Fruit fly (Drosophila melanogaster): ENCODE measurements around the gene COX5A.
A peak's percentile ranks its signal among the peaks of the same experiment; 100 is the strongest.

COX5A gene

dm6 chr3R:11851939-11852338, 32.8 kb downstream of the COX5A start (continued):
- TF ChIP-seq CG13624 (GFP tag; optimal IDR thresholded peaks at IDR 0.05): no peak
- TF ChIP-seq Camta (GFP tag; optimal IDR thresholded peaks at IDR 0.05): no peak
- TF ChIP-seq CG6272 (GFP tag; IDR thresholded peaks at IDR 0.05): no peak
- no peak for TF ChIP-seq Dek (tag; optimal IDR thresholded peaks at IDR 0.05)
- TF ChIP-seq CG1792 (GFP tag; optimal IDR thresholded peaks at IDR 0.05): no peak
- no peak for TF ChIP-seq prd (optimal IDR thresholded peaks at IDR 0.05)
- TF ChIP-seq prd (GFP tag; IDR thresholded peaks at IDR 0.05): no peak; the same call in 2 of the 3 replicates
- TF ChIP-seq CG12071 (GFP tag; optimal IDR thresholded peaks at IDR 0.05): no peak
- no peak for TF ChIP-seq zf30C (GFP tag; optimal IDR thresholded peaks at IDR 0.05)
- TF ChIP-seq MTF-1 (GFP tag; optimal IDR thresholded peaks at IDR 0.05; ENCODE audit: borderline replicate concordance): peak; percentile 8
- TF ChIP-seq Hmr (GFP tag; optimal IDR thresholded peaks at IDR 0.05): no peak
- TF ChIP-seq dpn (GFP tag; optimal IDR thresholded peaks at IDR 0.05): peak in 1 of 2 experiments; percentile 27
- TF ChIP-seq cad (GFP tag; optimal IDR thresholded peaks at IDR 0.05): no peak
- no peak for TF ChIP-seq Poxn (GFP tag; IDR thresholded peaks at IDR 0.05)
- TF ChIP-seq abd-A (tag; optimal IDR thresholded peaks at IDR 0.05): no peak
- TF ChIP-seq maf-S (GFP tag; optimal IDR thresholded peaks at IDR 0.05): no peak
- no peak for TF ChIP-seq CG1024 (GFP tag; IDR thresholded peaks at IDR 0.05)
- TF ChIP-seq CG7963 (GFP tag; IDR thresholded peaks at IDR 0.05; ENCODE audit: partially characterized antibody): no peak
- TF ChIP-seq br (optimal IDR thresholded peaks at IDR 0.05): no peak
- TF ChIP-seq sens (GFP tag): peak; percentile 69
- peak; percentile 65 for TF ChIP-seq CoRest (tag; optimal IDR thresholded peaks at IDR 0.05)
- TF ChIP-seq gcm (GFP tag; optimal IDR thresholded peaks at IDR 0.05): peak; percentile 60
- no peak for TF ChIP-seq ranshi (GFP tag; IDR thresholded peaks at IDR 0.05)
- TF ChIP-seq corto (GFP tag; optimal IDR thresholded peaks at IDR 0.05): no peak
- TF ChIP-seq sqz (GFP tag; optimal IDR thresholded peaks at IDR 0.05): no peak
- peak; percentile 74 for TF ChIP-seq Sox100B (GFP tag; optimal IDR thresholded peaks at IDR 0.05)
- TF ChIP-seq Fer3 (tag; optimal IDR thresholded peaks at IDR 0.05): peak; percentile 26
- no peak for TF ChIP-seq ssp (GFP tag; IDR thresholded peaks at IDR 0.05)
- no peak for TF ChIP-seq dati (GFP tag; IDR thresholded peaks at IDR 0.05)
- no peak for TF ChIP-seq pb (GFP tag; optimal IDR thresholded peaks at IDR 0.05)
- TF ChIP-seq gsb (GFP tag; IDR thresholded peaks at IDR 0.05): no peak
- TF ChIP-seq insv (GFP tag; optimal IDR thresholded peaks at IDR 0.05): no peak
- no peak for TF ChIP-seq CG8089 (GFP tag; optimal IDR thresholded peaks at IDR 0.05)
- peak; percentile 46 for TF ChIP-seq salm (tag; optimal IDR thresholded peaks at IDR 0.05)
- TF ChIP-seq CG12236 (GFP tag; optimal IDR thresholded peaks at IDR 0.05): no peak
- no peak for TF ChIP-seq Trl (optimal IDR thresholded peaks at IDR 0.05)
- no peak for TF ChIP-seq Trl (GFP tag; optimal IDR thresholded peaks at IDR 0.05)
- TF ChIP-seq az2 (GFP tag; optimal IDR thresholded peaks at IDR 0.05): no peak
- peak; percentile 79 for TF ChIP-seq PHDP (tag; optimal IDR thresholded peaks at IDR 0.05)
- no peak for TF ChIP-seq CG17612 (GFP tag; IDR thresholded peaks at IDR 0.05)
- no peak for TF ChIP-seq Bteb2 (GFP tag; optimal IDR thresholded peaks at IDR 0.05)
- no peak for TF ChIP-seq ham (GFP tag; IDR thresholded peaks at IDR 0.05)
- peak; percentile 32 for TF ChIP-seq CG11723 (GFP tag; optimal IDR thresholded peaks at IDR 0.05)
- TF ChIP-seq bcd (GFP tag; optimal IDR thresholded peaks at IDR 0.05): no peak
- TF ChIP-seq CkIIα-i1 (GFP tag; IDR thresholded peaks at IDR 0.05): no peak
- TF ChIP-seq CG4282 (GFP tag; optimal IDR thresholded peaks at IDR 0.05): no peak
- no peak for TF ChIP-seq Gsc (GFP tag; IDR thresholded peaks at IDR 0.05)
- no peak for TF ChIP-seq trh (GFP tag; optimal IDR thresholded peaks at IDR 0.05)
- TF ChIP-seq cg (GFP tag; optimal IDR thresholded peaks at IDR 0.05): no peak
- TF ChIP-seq CG10565 (GFP tag; optimal IDR thresholded peaks at IDR 0.05): no peak
- no peak for TF ChIP-seq ci (GFP tag; IDR thresholded peaks at IDR 0.05)
- no peak for TF ChIP-seq CG7372 (GFP tag; IDR thresholded peaks at IDR 0.05)
- TF ChIP-seq CG2678 (tag; optimal IDR thresholded peaks at IDR 0.05): peak; percentile 72
- TF ChIP-seq lmd (GFP tag; IDR thresholded peaks at IDR 0.05): no peak

All from whole organism, embryonic.